Fruit fly (Drosophila melanogaster) whole organism, embryonic: ENCODE results near the gene CG7879.

Experiments used
- Ada2b ChIP-seq: fragments of 200-800 bp; sonication (Bioruptor generic); IDR thresholded peaks from 2 replicates; pipeline ENCODE4 v1.3.6; 2022; ENCODE audit warnings: missing biosample characterization, missing genetic modification characterization
- CG10431 ChIP-seq: fragments of 200-800 bp; sonication (Bioruptor generic); optimal IDR thresholded peaks from 3 replicates; lab custom pipeline; 2018; ENCODE audit warnings: missing biosample characterization, mild to moderate bottlenecking, missing genetic modification characterization
- CG11247 ChIP-seq: fragments of 200-800 bp; sonication (Bioruptor generic); IDR thresholded peaks from 2 replicates; pipeline ENCODE4 v1.3.6; 2022; ENCODE audit warnings: missing biosample characterization, missing genetic modification characterization
- CG11456 ChIP-seq: fragments of 200-800 bp; sonication (Bioruptor generic); IDR thresholded peaks from 3 replicates; pipeline ENCODE4 v1.3.6; 2022; ENCODE audit warnings: missing biosample characterization, missing genetic modification characterization
- CG11696 ChIP-seq: fragments of 200-800 bp; sonication (Bioruptor generic); IDR thresholded peaks from 2 replicates; pipeline ENCODE4 v1.3.6; 2022; ENCODE audit warnings: missing biosample characterization, missing genetic modification characterization
- CG11723 ChIP-seq: fragments of 200-800 bp; sonication (Bioruptor generic); optimal IDR thresholded peaks from 2 replicates; lab custom pipeline; 2017; ENCODE audit warnings: missing biosample characterization, mild to moderate bottlenecking, missing genetic modification characterization
- CG12391 ChIP-seq: fragments of 200-800 bp; sonication (Bioruptor generic); optimal IDR thresholded peaks from 3 replicates; lab custom pipeline; 2018; ENCODE audit warnings: missing biosample characterization, mild to moderate bottlenecking, missing genetic modification characterization, moderate library complexity
- CG13287 ChIP-seq: fragments of 200-800 bp; sonication (Bioruptor generic); IDR thresholded peaks from 2 replicates; pipeline ENCODE4 v1.3.6; 2022; ENCODE audit warnings: missing biosample characterization, missing genetic modification characterization; ENCODE audit not compliant: partially characterized antibody
- CG14014 ChIP-seq: fragments of 200-800 bp; sonication (Bioruptor generic); IDR thresholded peaks from 2 replicates; pipeline ENCODE4 v1.3.6; 2022; ENCODE audit warnings: missing biosample characterization, missing genetic modification characterization
- CG14441 ChIP-seq: fragments of 200-800 bp; sonication (Bioruptor generic); IDR thresholded peaks from 2 replicates; pipeline ENCODE4 v1.3.6; 2022; ENCODE audit warnings: missing biosample characterization, missing genetic modification characterization
- CG16815 ChIP-seq: fragments of 200-800 bp; sonication (Bioruptor generic); optimal IDR thresholded peaks from 3 replicates; lab custom pipeline; 2017; ENCODE audit warnings: missing biosample characterization, mild to moderate bottlenecking, missing genetic modification characterization
- CG2116 ChIP-seq: fragments of 200-800 bp; sonication (Bioruptor generic); optimal IDR thresholded peaks from 3 replicates; lab custom pipeline; 2018; ENCODE audit warnings: missing biosample characterization, mild to moderate bottlenecking, missing genetic modification characterization
- CG31441 ChIP-seq: fragments of 200-800 bp; sonication (Bioruptor generic); IDR thresholded peaks from 2 replicates; pipeline ENCODE4 v1.3.6; 2022; ENCODE audit warnings: missing biosample characterization, missing genetic modification characterization
- CG32772 ChIP-seq: fragments of 200-800 bp; sonication (Bioruptor generic); IDR thresholded peaks from 2 replicates; pipeline ENCODE4 v1.3.6; 2022; ENCODE audit warnings: missing biosample characterization, missing genetic modification characterization
- CG4617 ChIP-seq: fragments of 200-800 bp; sonication (Bioruptor generic); optimal IDR thresholded peaks from 3 replicates; lab custom pipeline; 2016; ENCODE audit warnings: missing biosample characterization, missing genetic modification characterization, borderline replicate concordance
- CG4820 ChIP-seq: fragments of 200-800 bp; sonication (Bioruptor generic); optimal IDR thresholded peaks from 3 replicates; lab custom pipeline; 2016; ENCODE audit warnings: missing biosample characterization, missing genetic modification characterization
- CG6254 ChIP-seq: fragments of 200-800 bp; sonication (Bioruptor generic); optimal IDR thresholded peaks from 3 replicates; lab custom pipeline; 2017; ENCODE audit warnings: mild to moderate bottlenecking, missing biosample characterization, missing genetic modification reagents, missing genetic modification characterization
- CG6654 ChIP-seq: fragments of 200-800 bp; sonication (Bioruptor generic); optimal IDR thresholded peaks from 2 replicates; lab custom pipeline; 2017; ENCODE audit warnings: missing biosample characterization, mild to moderate bottlenecking, missing genetic modification characterization
- CG7271 ChIP-seq: fragments of 200-800 bp; sonication (Bioruptor generic); optimal IDR thresholded peaks from 2 replicates; lab custom pipeline; 2018; ENCODE audit warnings: missing biosample characterization, mild to moderate bottlenecking, missing genetic modification characterization, moderate library complexity
- CG7963 ChIP-seq: fragments of 200-800 bp; sonication (Bioruptor generic); IDR thresholded peaks from 3 replicates; pipeline ENCODE4 v1.3.6; 2022; ENCODE audit warnings: missing biosample characterization, missing genetic modification characterization; ENCODE audit not compliant: partially characterized antibody
- CG8924 ChIP-seq: fragments of 200-800 bp; optimal IDR thresholded peaks from 3 replicates; lab custom pipeline; 2019; ENCODE audit warnings: missing biosample characterization, mild to moderate bottlenecking, missing genetic modification characterization, moderate library complexity
- CG9215 ChIP-seq: fragments of 200-800 bp; sonication (Bioruptor generic); IDR thresholded peaks from 2 replicates; pipeline ENCODE4 v1.3.6; 2022; ENCODE audit warnings: missing biosample characterization, missing genetic modification characterization
- CG9817 ChIP-seq: fragments of 200-800 bp; sonication (Bioruptor generic); optimal IDR thresholded peaks from 2 replicates; lab custom pipeline; 2018; ENCODE audit warnings: missing biosample characterization, mild to moderate bottlenecking, missing genetic modification characterization, moderate library complexity
- Deaf1 ChIP-seq: fragments of 200-800 bp; optimal IDR thresholded peaks from 3 replicates; lab custom pipeline; 2019; ENCODE audit warnings: missing biosample characterization, mild to moderate bottlenecking, missing genetic modification characterization, moderate library complexity
- Dll ChIP-seq: fragments of 200-800 bp; sonication (Bioruptor generic); IDR thresholded peaks from 4 replicates; pipeline ENCODE4 v1.3.6; 2022; ENCODE audit warnings: missing biosample characterization, missing genetic modification characterization; ENCODE audit not compliant: partially characterized antibody
- Ets97D ChIP-seq: fragments of 200-800 bp; sonication (Bioruptor generic); optimal IDR thresholded peaks from 3 replicates; lab custom pipeline; 2016; ENCODE audit warnings: missing biosample characterization, missing genetic modification characterization
- Gug ChIP-seq: fragments of 200-800 bp; sonication (Bioruptor generic); IDR thresholded peaks from 4 replicates; pipeline ENCODE4 v1.3.6; 2022; ENCODE audit warnings: missing biosample characterization, missing genetic modification characterization
- MESR4 ChIP-seq: fragments of 200-800 bp; sonication (Bioruptor generic); optimal IDR thresholded peaks from 2 replicates; lab custom pipeline; 2018; ENCODE audit warnings: missing biosample characterization, mild to moderate bottlenecking, missing genetic modification characterization, moderate library complexity
- NC2α ChIP-seq: fragments of 200-800 bp; sonication (Bioruptor generic); optimal IDR thresholded peaks from 2 replicates; lab custom pipeline; 2016; ENCODE audit warnings: missing biosample characterization, missing genetic modification characterization
- Pdp1 ChIP-seq, 2 experiments: fragments of 200-800 bp; sonication (Bioruptor generic); optimal IDR thresholded peaks; 3 replicates each; lab custom pipeline; 2016; ENCODE audit warnings: missing biosample characterization in 2 of 2, missing genetic modification characterization in 2 of 2, mild to moderate bottlenecking in 1 of 2, moderate library complexity in 1 of 2
- Six4 ChIP-seq: fragments of 200-800 bp; sonication (Bioruptor generic); optimal IDR thresholded peaks from 2 replicates; lab custom pipeline; 2016; ENCODE audit warnings: missing biosample characterization, missing genetic modification characterization
- Stat92E ChIP-seq, 3 experiments: fragments of >200 bp in 2 of 3; fragments of 200-800 bp in 1 of 3; sonication (Bioruptor generic) in 1 of 3; optimal IDR thresholded peaks; 2 replicates each; lab custom pipeline; 2017 to 2019; ENCODE audit warnings: missing biosample characterization in 3 of 3, missing genetic modification characterization in 3 of 3, mild to moderate bottlenecking in 1 of 3, moderate library complexity in 1 of 3
- Vsx1 ChIP-seq: fragments of 200-800 bp; sonication (Bioruptor generic); optimal IDR thresholded peaks from 2 replicates; lab custom pipeline; 2017; ENCODE audit warnings: missing biosample characterization, mild to moderate bottlenecking, missing genetic modification characterization, missing genetic modification reagents
- al ChIP-seq: fragments of 200-800 bp; sonication (Bioruptor generic); IDR thresholded peaks from 2 replicates; pipeline ENCODE4 v1.3.6; 2022; ENCODE audit warnings: missing biosample characterization, missing genetic modification characterization
- ap ChIP-seq: fragments of 200-800 bp; sonication (Bioruptor generic); IDR thresholded peaks from 2 replicates; pipeline ENCODE4 v1.3.6; 2022; ENCODE audit warnings: missing biosample characterization, missing genetic modification characterization
- esg ChIP-seq: fragments of 200-800 bp; sonication (Bioruptor generic); conservative IDR thresholded peaks from 2 replicates; pipeline ENCODE4 v1.3.6; 2022; ENCODE audit warnings: missing biosample characterization, missing genetic modification characterization
- exex ChIP-seq: fragments of 200-800 bp; sonication (Bioruptor generic); optimal IDR thresholded peaks from 4 replicates; lab custom pipeline; 2018; ENCODE audit warnings: missing biosample characterization, mild to moderate bottlenecking, missing genetic modification characterization, moderate library complexity
- gfzf ChIP-seq: fragments of 200-800 bp; sonication (Bioruptor generic); optimal IDR thresholded peaks from 2 replicates; lab custom pipeline; 2016; ENCODE audit warnings: missing biosample characterization, mild to moderate bottlenecking, missing genetic modification characterization, moderate library complexity
- nerfin-2 ChIP-seq: fragments of 200-800 bp; sonication (Bioruptor generic); IDR thresholded peaks from 2 replicates; pipeline ENCODE4 v1.3.6; 2022; ENCODE audit warnings: missing biosample characterization, missing genetic modification characterization; ENCODE audit not compliant: partially characterized antibody
- oc ChIP-seq: fragments of 200-800 bp; sonication (Bioruptor generic); optimal IDR thresholded peaks from 2 replicates; lab custom pipeline; 2018; ENCODE audit warnings: missing biosample characterization, mild to moderate bottlenecking, missing genetic modification characterization, moderate library complexity
- pan ChIP-seq, 4 experiments: fragments of >200 bp in 3 of 4; fragments of 200-800 bp in 1 of 4; sonication (Bioruptor generic) in 1 of 4; optimal IDR thresholded peaks in 3 of 4; IDR thresholded peaks in 1 of 4; 2 replicates each; pipeline versions ENCODE4 v1.3.6 to Lab custom; 2017 to 2022; ENCODE audit warnings: missing biosample characterization in 2 of 4, missing genetic modification characterization in 2 of 4, mixed read lengths in 1 of 4
- row ChIP-seq: fragments of 200-800 bp; sonication (Bioruptor generic); IDR thresholded peaks from 3 replicates; pipeline ENCODE4 v1.3.6; 2022; ENCODE audit warnings: missing biosample characterization, missing genetic modification characterization
- slou ChIP-seq: fragments of 200-800 bp; sonication (Bioruptor generic); optimal IDR thresholded peaks from 3 replicates; lab custom pipeline; 2016; ENCODE audit warnings: missing biosample characterization, missing genetic modification characterization
- sob ChIP-seq: fragments of 200-800 bp; sonication (Bioruptor generic); IDR thresholded peaks from 2 replicates; pipeline ENCODE4 v1.3.6; 2022; ENCODE audit warnings: missing biosample characterization, missing genetic modification characterization
- tgo ChIP-seq: fragments of 200-800 bp; sonication (Bioruptor generic); IDR thresholded peaks from 3 replicates; pipeline ENCODE4 v1.3.6; 2022; ENCODE audit warnings: missing biosample characterization, missing genetic modification characterization
- tio ChIP-seq: fragments of 200-800 bp; sonication (Bioruptor generic); optimal IDR thresholded peaks from 2 replicates; lab custom pipeline; 2017; ENCODE audit warnings: missing biosample characterization, missing genetic modification characterization, inconsistent platforms
- tup ChIP-seq: fragments of 200-800 bp; sonication (Bioruptor generic); optimal IDR thresholded peaks from 2 replicates; lab custom pipeline; 2016; ENCODE audit warnings: missing biosample characterization, mild to moderate bottlenecking, missing genetic modification characterization, moderate library complexity
- z ChIP-seq: fragments of 200-800 bp; sonication (Bioruptor generic); IDR thresholded peaks from 3 replicates; pipeline ENCODE4 v1.3.6; 2022; ENCODE audit warnings: missing biosample characterization, missing genetic modification characterization

CG7879 gene

DNA sequence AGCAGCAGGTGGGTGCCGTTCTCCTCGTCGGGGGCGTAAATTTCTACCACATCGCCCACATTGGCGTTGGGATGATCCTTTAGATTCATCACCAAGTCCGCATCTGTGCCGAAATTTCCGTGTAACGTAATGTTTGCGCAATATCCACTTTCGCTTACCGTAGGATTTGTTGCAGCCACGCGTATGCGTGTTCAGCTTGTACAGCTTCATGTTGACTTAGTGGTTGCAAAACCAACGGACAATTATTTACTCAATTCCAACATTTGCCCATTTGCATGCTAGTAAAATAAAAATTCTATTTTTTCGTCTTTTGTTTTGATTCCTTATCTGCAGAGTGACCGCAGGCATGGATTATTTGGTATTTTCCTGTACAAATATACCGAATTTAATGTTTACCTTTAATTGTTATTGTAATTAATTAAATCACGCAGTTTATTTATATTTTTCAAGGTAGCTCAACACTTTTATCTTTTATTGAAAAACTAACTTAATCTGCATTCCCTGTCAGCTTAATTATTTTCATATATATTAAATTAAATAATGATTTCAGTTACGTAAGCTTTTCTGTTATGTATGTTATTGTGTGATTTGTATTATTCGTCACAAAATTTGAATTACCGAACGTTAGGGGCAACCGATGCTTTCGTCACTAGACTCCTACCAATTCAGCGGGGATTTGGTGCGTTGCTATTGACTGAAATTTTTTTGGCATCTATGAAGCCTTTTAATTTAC, 34.5 kb downstream of the CG7879 start, which contains the start of gene Iml1 (continued):
- TF ChIP-seq tup (GFP tag; lab: Kevin White, UChicago) (no peak), Stat92E (GFP tag; optimal IDR thresholded peaks at IDR 0.05; lab: Kevin White, UChicago) (no peak), Ets97D (GFP tag; lab: Kevin White, UChicago) (peak; percentile 27), z (GFP tag; lab: Robert Waterston, UW) (no peak), CG4617 (GFP tag; lab: Kevin White, UChicago) (peak; percentile 44), Vsx1 (GFP tag; lab: Kevin White, UChicago) (no peak), slou (GFP tag; lab: Kevin White, UChicago) (peak; percentile 28), CG11456 (peak; percentile 72), nerfin-2 (no peak), CG9215 (GFP tag; lab: Robert Waterston, UW) (peak; percentile 45), Dll (no peak), Six4 (peak; percentile 29), tgo (peak; percentile 47; the same call in 2 of the 3 replicates), Gug (GFP tag; lab: Robert Waterston, UW) (peak; percentile 78), pan (optimal IDR thresholded peaks at IDR 0.05; lab: Kevin White, UChicago) (no peak), pan (GFP tag; optimal IDR thresholded peaks at IDR 0.05 in 1 of 2, IDR thresholded peaks at IDR 0.05 in 1 of 2) (peak in 1 of 2 experiments; percentile 53), CG8924 (tag; lab: Kevin White, UChicago) (peak; percentile 60), CG16815 (no peak), Deaf1 (tag; lab: Kevin White, UChicago) (no peak), CG32772 (peak; percentile 49), CG10431 (no peak), Pdp1 (GFP tag; optimal IDR thresholded peaks at IDR 0.05; lab: Kevin White, UChicago) (peak; percentile 33 to 84), oc (tag; lab: Kevin White, UChicago) (no peak), Ada2b (GFP tag; lab: Robert Waterston, UW) (no peak), CG31441 (GFP tag; lab: Robert Waterston, UW) (no peak), CG11723 (GFP tag; lab: Kevin White, UChicago) (no peak), NC2α (no peak), row (GFP tag; lab: Robert Waterston, UW) (peak; percentile 83), CG14014 (GFP tag; lab: Robert Waterston, UW) (peak; percentile 39; the same call in 1 of the 2 replicates), CG11696 (GFP tag; lab: Robert Waterston, UW) (no peak), al (peak; percentile 68), CG7963 (GFP tag; lab: Robert Waterston, UW) (no peak), CG2116 (GFP tag; lab: Kevin White, UChicago) (peak; percentile 44), tio (GFP tag; lab: Kevin White, UChicago) (no peak), MESR4 (peak; percentile 40), CG7271 (tag; lab: Kevin White, UChicago) (no peak), CG12391 (peak; percentile 68), gfzf (GFP tag; lab: Kevin White, UChicago) (peak; percentile 58), CG6254 (GFP tag; lab: Kevin White, UChicago) (peak; percentile 68), ap (GFP tag; lab: Robert Waterston, UW) (peak; percentile 21; the same call in 1 of the 2 replicates), CG11247 (GFP tag; lab: Robert Waterston, UW) (peak; percentile 50), exex (tag; lab: Kevin White, UChicago) (peak; percentile 49), sob (GFP tag; lab: Robert Waterston, UW) (peak; percentile 63), CG14441 (GFP tag; lab: Robert Waterston, UW) (peak; percentile 60), esg (0 out of 2 replicates have a peak, but pooled peaks have one; percentile 29), CG4820 (GFP tag; lab: Kevin White, UChicago) (peak; percentile 27), CG13287 (GFP tag; lab: Robert Waterston, UW) (peak; percentile 25; the same call in 1 of the 2 replicates), CG9817 (tag; lab: Kevin White, UChicago) (peak; percentile 8), CG6654 (GFP tag; lab: Kevin White, UChicago) (no peak)
